Fruit fly (Drosophila melanogaster): ENCODE measurements around the gene Hsp67Bc.

Hsp67Bc gene

DNA sequence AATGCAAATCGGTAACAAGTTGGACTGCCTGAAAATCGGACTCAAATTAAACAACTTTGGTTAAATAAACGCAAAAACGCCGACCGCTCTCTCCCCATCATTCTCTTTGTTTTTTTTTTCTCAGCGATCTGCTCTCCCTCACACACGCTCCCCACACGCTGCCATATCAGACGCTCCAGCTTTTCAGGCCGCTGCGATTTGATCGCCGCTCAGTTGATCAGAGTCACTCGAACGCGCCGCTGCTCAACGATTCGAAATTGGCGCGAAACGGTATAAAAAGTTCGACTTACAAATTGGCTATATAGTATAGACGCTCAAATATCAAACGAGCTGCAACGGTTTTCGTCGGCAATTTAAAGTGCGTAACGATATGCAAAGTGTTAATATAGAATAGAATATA is 32.1 kb downstream of the Hsp67Bc start:
- no peak for TF ChIP-seq h (optimal IDR thresholded peaks at IDR 0.05)
- no peak for TF ChIP-seq insv (optimal IDR thresholded peaks at IDR 0.05)
- no peak for TF ChIP-seq psq (optimal IDR thresholded peaks at IDR 0.05)
- TF ChIP-seq Sin3A (optimal IDR thresholded peaks at IDR 0.05) = no peak
- TF ChIP-seq ttk (optimal IDR thresholded peaks at IDR 0.05) = no peak
- no peak for TF ChIP-seq Myc (optimal IDR thresholded peaks at IDR 0.05)

DNA sequence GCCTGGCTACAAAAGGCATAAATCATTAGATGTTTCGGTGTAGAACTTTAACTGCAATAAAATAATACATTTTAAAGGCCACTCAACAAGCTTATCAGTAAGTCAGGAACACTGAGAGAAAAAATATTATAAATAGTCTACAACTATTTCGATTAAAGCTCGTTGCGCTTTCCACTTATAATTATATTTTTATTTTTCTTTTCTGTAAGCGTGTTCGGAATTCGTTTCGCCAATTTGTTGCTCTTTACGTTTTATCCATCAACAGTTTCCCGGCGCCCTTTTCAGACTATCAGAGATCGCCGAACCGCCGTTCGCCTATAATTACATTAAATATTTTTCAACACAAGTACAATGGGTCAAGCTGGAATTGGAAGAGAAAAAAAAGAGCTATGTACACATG is 33.3 kb downstream of the Hsp67Bc start:
- TF ChIP-seq Myc (optimal IDR thresholded peaks at IDR 0.05) = no peak
- TF ChIP-seq h (optimal IDR thresholded peaks at IDR 0.05) = no peak
- no peak for TF ChIP-seq psq (optimal IDR thresholded peaks at IDR 0.05)
- TF ChIP-seq ttk (optimal IDR thresholded peaks at IDR 0.05) = no peak
- no peak for TF ChIP-seq insv (optimal IDR thresholded peaks at IDR 0.05)
- TF ChIP-seq Sin3A (optimal IDR thresholded peaks at IDR 0.05) = no peak

DNA sequence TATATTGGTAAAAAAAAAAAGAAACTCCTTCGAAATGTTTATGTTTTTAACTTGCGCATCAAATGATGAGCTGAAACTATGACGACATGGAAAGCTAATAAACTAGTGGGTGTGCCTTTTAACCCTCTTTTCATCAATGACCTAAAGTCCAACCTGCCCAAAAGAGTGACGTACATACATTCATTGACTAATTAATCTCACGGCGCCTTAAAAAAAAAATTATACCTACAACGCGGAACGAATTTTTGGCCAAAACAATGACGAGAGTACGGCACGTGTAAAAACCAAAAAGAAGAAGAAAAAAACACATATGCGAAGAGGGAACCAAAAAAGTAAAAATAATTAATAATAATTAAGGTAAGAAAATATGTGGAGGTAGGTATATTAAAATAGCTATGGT is 33.8 kb downstream of the Hsp67Bc start, which contains the start of gene PGRP-LC:
PGRP-LC (plus strand) TSS at position 301 of the 400 bp plus-strand sequence.
- TF ChIP-seq Myc (optimal IDR thresholded peaks at IDR 0.05) = no peak
- no peak for TF ChIP-seq insv (optimal IDR thresholded peaks at IDR 0.05)
- TF ChIP-seq ttk (optimal IDR thresholded peaks at IDR 0.05) = no peak
- no peak for TF ChIP-seq h (optimal IDR thresholded peaks at IDR 0.05)
- no peak for TF ChIP-seq Sin3A (optimal IDR thresholded peaks at IDR 0.05)
- TF ChIP-seq psq (optimal IDR thresholded peaks at IDR 0.05) = no peak

DNA sequence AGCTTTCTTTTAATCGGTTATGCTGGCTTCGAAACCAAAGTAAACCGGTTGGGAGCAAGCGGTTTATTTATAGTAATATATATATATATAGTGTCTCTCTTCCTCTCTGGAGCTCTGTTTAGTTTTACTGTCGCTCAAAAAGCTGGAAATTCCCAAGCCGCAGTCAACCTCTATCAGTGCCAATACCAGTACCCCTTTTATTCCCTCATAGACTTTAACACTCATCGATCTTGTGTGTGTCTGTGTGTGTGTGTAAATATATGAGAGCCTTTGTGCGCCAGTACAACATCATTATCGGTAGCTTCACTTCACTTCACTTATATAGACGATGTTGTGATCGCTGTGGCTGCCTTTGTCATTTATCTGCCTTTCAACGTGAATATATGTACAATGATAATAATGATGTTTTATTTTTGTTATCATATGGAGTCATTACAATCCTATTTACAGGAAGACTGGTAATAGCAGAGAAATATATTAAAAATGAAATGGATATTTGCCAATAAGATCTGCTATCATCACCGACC is 34.3 kb downstream of the Hsp67Bc start:
- TF ChIP-seq h (optimal IDR thresholded peaks at IDR 0.05) = no peak
- TF ChIP-seq ttk (optimal IDR thresholded peaks at IDR 0.05) = no peak
- TF ChIP-seq insv (optimal IDR thresholded peaks at IDR 0.05) = no peak
- TF ChIP-seq Myc (optimal IDR thresholded peaks at IDR 0.05) = no peak
- no peak for TF ChIP-seq psq (optimal IDR thresholded peaks at IDR 0.05)
- TF ChIP-seq Sin3A (optimal IDR thresholded peaks at IDR 0.05) = no peak

DNA sequence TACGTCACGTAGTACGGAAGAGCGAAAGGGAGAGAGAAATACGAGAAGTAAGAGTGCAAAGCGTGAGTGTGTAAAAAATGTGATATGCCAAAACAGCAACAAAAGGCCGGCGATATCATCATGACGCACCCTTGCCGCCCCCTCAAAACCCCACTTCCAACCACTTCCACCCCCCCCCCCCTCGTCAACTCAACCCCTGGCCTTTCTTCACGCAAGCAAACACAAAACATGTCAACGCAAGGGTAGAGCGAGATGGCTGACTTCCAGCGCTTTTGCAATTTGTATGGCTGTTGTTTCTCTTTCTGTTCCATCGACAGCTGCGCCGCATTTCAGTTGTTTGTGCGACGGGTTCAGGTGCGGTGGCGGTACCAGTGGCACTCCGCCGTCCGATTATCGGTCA is 36.6 kb downstream of the Hsp67Bc start:
- TF ChIP-seq Sin3A (optimal IDR thresholded peaks at IDR 0.05) (no peak), h (optimal IDR thresholded peaks at IDR 0.05) (no peak), psq (optimal IDR thresholded peaks at IDR 0.05) (no peak), ttk (optimal IDR thresholded peaks at IDR 0.05) (no peak), insv (optimal IDR thresholded peaks at IDR 0.05) (no peak), Myc (optimal IDR thresholded peaks at IDR 0.05) (no peak)

DNA sequence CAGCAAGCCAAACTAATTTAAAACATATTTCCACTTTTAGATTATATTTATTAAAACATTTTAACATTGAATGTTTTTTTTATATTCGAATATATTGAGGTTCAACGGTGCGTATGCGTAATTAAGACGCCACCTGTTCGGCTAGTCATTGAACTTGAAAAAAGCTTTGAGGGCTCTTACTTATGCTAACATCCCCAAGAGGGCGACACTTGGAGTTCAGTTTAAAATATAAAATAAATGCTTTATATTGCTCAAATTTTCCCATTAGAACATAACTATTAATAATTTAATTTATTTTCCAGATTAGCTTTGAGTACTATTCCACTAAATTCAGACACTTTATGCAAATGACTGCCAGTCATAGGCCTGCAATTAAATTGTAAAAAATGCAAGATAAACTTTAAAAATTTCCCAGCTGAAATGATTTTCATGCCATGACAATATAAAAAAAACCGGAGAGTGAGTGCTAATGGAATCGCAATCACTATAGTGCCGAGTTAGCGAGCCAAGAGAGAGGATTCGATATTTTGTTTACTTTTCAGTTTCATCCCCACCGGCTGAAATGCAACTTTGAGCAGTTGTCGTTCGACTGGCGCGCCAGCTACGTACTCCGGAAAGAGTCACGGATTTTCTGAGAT is 38.4 kb downstream of the Hsp67Bc start, which contains the start of gene PGRP-LA:
PGRP-LA (plus strand) TSS at position 588 of the 638 bp plus-strand sequence.
- TF ChIP-seq Myc (optimal IDR thresholded peaks at IDR 0.05) (no peak), ttk (optimal IDR thresholded peaks at IDR 0.05) (no peak), Sin3A (optimal IDR thresholded peaks at IDR 0.05) (no peak), h (optimal IDR thresholded peaks at IDR 0.05) (no peak), psq (optimal IDR thresholded peaks at IDR 0.05) (no peak), insv (optimal IDR thresholded peaks at IDR 0.05) (no peak)

Measured in Kc167 (cell line).